Worm (Caenorhabditis elegans) whole organism, midembryonic: ENCODE data around the gene cdh-8.

Experiments
- T22C8.4 ChIP-seq: fragments of 200-800 bp; sonication (Bioruptor generic); IDR thresholded peaks from 2 replicates; pipeline ENCODE4 v1.3.6; 2022; ENCODE audit warnings: missing genetic modification characterization, missing compliant biosample characterization
- cog-1 ChIP-seq: sonication (generic microtip); optimal IDR thresholded peaks from 2 replicates; lab custom pipeline; 2016; ENCODE audit warnings: missing genetic modification characterization, missing compliant biosample characterization
- flt-1 ChIP-seq: fragments of 200-800 bp; sonication (Bioruptor generic); IDR thresholded peaks from 2 replicates; pipeline ENCODE4 v1.3.6; 2022; ENCODE audit warnings: missing genetic modification characterization, missing compliant biosample characterization
- klf-2 ChIP-seq: fragments of 200-800 bp; sonication (Bioruptor generic); conservative IDR thresholded peaks from 2 replicates; pipeline ENCODE4 v1.3.6; 2022; ENCODE audit warnings: missing genetic modification reagents, missing genetic modification characterization, missing compliant biosample characterization
- med-1 ChIP-seq: sonication (generic microtip); optimal IDR thresholded peaks from 2 replicates; lab custom pipeline; 2017; ENCODE audit warnings: missing genetic modification characterization, mild to moderate bottlenecking, missing compliant biosample characterization, antibody characterized with exemption, missing genetic modification reagents; ENCODE audit not compliant: insufficient read depth
- ref-1 ChIP-seq: fragments of 200-800 bp; sonication (Bioruptor generic); conservative IDR thresholded peaks from 2 replicates; pipeline ENCODE4 v1.3.6; 2022; ENCODE audit warnings: missing genetic modification reagents, missing genetic modification characterization, missing compliant biosample characterization
- tab-1 ChIP-seq: fragments of 200-800 bp; sonication (Bioruptor generic); IDR thresholded peaks from 2 replicates; pipeline ENCODE4 v1.3.6; 2022; ENCODE audit warnings: missing genetic modification characterization, missing compliant biosample characterization
- ztf-23 ChIP-seq: fragments of 200-800 bp; sonication (Bioruptor generic); IDR thresholded peaks from 2 replicates; pipeline ENCODE4 v1.3.6; 2022; ENCODE audit warnings: missing genetic modification reagents, missing genetic modification characterization, missing compliant biosample characterization
- ztf-29 ChIP-seq: fragments of 200-800 bp; sonication (Bioruptor generic); IDR thresholded peaks from 2 replicates; pipeline ENCODE4 v1.3.6; 2022; ENCODE audit warnings: missing genetic modification reagents, missing genetic modification characterization, missing compliant biosample characterization

The cdh-8 gene

DNA sequence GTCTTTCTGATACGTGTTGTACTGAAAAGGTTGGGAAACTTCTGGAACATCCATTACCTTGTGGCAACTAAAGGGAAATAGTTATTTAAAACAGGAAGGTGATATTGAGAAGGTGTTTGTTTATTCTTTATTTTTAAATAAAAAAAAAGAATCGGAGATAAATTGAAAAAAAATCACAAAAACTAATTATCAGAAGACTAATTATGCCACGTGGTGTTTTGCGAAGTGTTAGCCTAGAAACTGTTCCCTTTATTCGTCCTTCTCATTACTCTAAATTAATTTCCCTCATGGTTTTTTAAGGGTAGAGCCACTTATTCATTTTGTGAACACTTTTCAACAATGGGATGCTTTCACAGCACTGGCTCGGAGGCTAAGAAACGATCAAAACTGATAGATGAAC is 61.8 kb downstream of the cdh-8 start, which contains the start of gene gpa-4:
TSS of gene gpa-4 (plus strand) at position 301 of the 400 bp plus-strand sequence.
- TF ChIP-seq tab-1 (GFP tag; lab: Robert Waterston, UW) (no peak), flt-1 (no peak), med-1 (GFP tag; lab: Kevin White, UChicago) (no peak), cog-1 (tag; lab: Kevin White, UChicago) (no peak), ref-1 (GFP tag; lab: Robert Waterston, UW) (no peak), klf-2 (GFP tag; lab: Robert Waterston, UW) (no peak), ztf-29 (GFP tag; lab: Robert Waterston, UW) (no peak), ztf-23 (GFP tag; lab: Robert Waterston, UW) (no peak), T22C8.4 (GFP tag; lab: Robert Waterston, UW) (no peak)

DNA sequence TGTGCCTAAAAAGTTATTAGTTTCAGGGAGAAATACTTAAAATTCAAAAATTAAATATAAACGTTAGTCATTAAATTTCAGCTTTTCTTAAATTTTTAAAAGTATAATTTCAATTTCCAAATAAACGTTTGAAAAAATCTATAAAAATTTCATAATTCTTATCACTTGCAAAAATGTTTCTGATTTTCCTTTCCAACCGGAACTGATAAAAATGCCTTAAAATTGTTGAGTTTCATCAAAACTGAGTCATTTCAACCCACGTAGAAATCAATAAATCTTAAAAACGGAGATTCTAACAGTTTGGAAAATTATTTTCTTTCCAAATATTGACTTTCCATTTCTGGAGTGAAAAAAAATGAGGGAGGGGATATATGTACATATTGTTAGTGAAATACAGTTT is 69.3 kb downstream of the cdh-8 start:
- TF ChIP-seq med-1 (GFP tag; lab: Kevin White, UChicago), result no peak
- TF ChIP-seq ztf-29 (GFP tag; lab: Robert Waterston, UW), result no peak
- no peak for TF ChIP-seq klf-2 (GFP tag; lab: Robert Waterston, UW)
- no peak for TF ChIP-seq tab-1 (GFP tag; lab: Robert Waterston, UW)
- TF ChIP-seq T22C8.4 (GFP tag; lab: Robert Waterston, UW), result no peak
- TF ChIP-seq cog-1 (tag; lab: Kevin White, UChicago), result no peak
- TF ChIP-seq flt-1, result no peak
- no peak for TF ChIP-seq ref-1 (GFP tag; lab: Robert Waterston, UW)
- no peak for TF ChIP-seq ztf-23 (GFP tag; lab: Robert Waterston, UW)
